Fruit fly (Drosophila melanogaster) whole organism, embryonic: ENCODE results near the gene CG16813.
A peak's percentile ranks its signal among the peaks of the same experiment; 100 is the strongest.

ENCODE experiments used
- Awh ChIP-seq: fragments of 200-800 bp; sonication (Bioruptor generic); IDR thresholded peaks from 2 replicates; pipeline ENCODE4, ENCODE4 v1.3.6; 2022; ENCODE audit warnings: missing biosample characterization, missing genetic modification characterization
- Blimp-1 ChIP-seq: fragments of 200-800 bp; sonication (Bioruptor generic); optimal IDR thresholded peaks from 3 replicates; lab custom pipeline; 2018; ENCODE audit warnings: missing biosample characterization, missing genetic modification characterization, mild to moderate bottlenecking, moderate library complexity, missing genetic modification reagents
- CG1233 ChIP-seq: fragments of 200-800 bp; sonication (Bioruptor generic); optimal IDR thresholded peaks from 4 replicates; lab custom pipeline; 2018; ENCODE audit warnings: missing biosample characterization, mild to moderate bottlenecking, missing genetic modification characterization
- CG17612 ChIP-seq: fragments of 200-800 bp; sonication (Bioruptor generic); IDR thresholded peaks from 2 replicates; pipeline ENCODE4 v1.3.6; 2022; ENCODE audit warnings: missing biosample characterization, missing genetic modification characterization
- CG34224 ChIP-seq: fragments of 200-800 bp; sonication (Bioruptor generic); IDR thresholded peaks from 3 replicates; pipeline ENCODE4 v1.3.6; 2022; ENCODE audit warnings: missing biosample characterization, missing genetic modification characterization; ENCODE audit not compliant: partially characterized antibody
- CG8089 ChIP-seq: fragments of 200-800 bp; sonication (Bioruptor generic); optimal IDR thresholded peaks from 3 replicates; lab custom pipeline; 2016; ENCODE audit warnings: missing biosample characterization, missing genetic modification characterization
- az2 ChIP-seq: fragments of 200-800 bp; sonication (Bioruptor generic); optimal IDR thresholded peaks from 3 replicates; lab custom pipeline; 2016; ENCODE audit warnings: missing biosample characterization, missing genetic modification characterization
- lola ChIP-seq, 3 experiments: fragments of >200 bp in 2 of 3; fragments of 200-800 bp in 1 of 3; sonication (Bioruptor generic) in 1 of 3; optimal IDR thresholded peaks; 2 replicates each; lab custom pipeline; 2017 to 2019; ENCODE audit warnings: missing biosample characterization in 3 of 3, missing genetic modification characterization in 3 of 3, mild to moderate bottlenecking in 1 of 3, moderate library complexity in 1 of 3
- ro ChIP-seq: fragments of 200-800 bp; sonication (Bioruptor generic); IDR thresholded peaks from 2 replicates; pipeline ENCODE4 v1.3.6; 2022; ENCODE audit warnings: missing biosample characterization, missing genetic modification characterization

dm6 chr2L:13191894-13192293 lies 35.4 kb upstream of the CG16813 start, which contains the start of the genes CG16974 and Edem2:
- TF ChIP-seq CG17612 (GFP tag; lab: Robert Waterston, UW): no peak
- TF ChIP-seq CG8089: no peak
- TF ChIP-seq CG34224 (GFP tag; lab: Robert Waterston, UW): no peak
- TF ChIP-seq ro (GFP tag; lab: Robert Waterston, UW): no peak
- peak; percentile 50 for TF ChIP-seq CG1233 (GFP tag; lab: Kevin White, UChicago)
- peak; percentile 79 for TF ChIP-seq az2 (GFP tag; lab: Kevin White, UChicago)
- TF ChIP-seq lola (GFP tag; optimal IDR thresholded peaks at IDR 0.05; lab: Kevin White, UChicago): peak in 1 of 3 experiments; percentile 66
- TF ChIP-seq Awh: peak; percentile 55
- no peak for TF ChIP-seq Blimp-1
